Fruit fly (Drosophila melanogaster) whole organism, embryonic: ENCODE results near the gene spn-B.

Experiments
- Ada2b ChIP-seq: fragments of 200-800 bp; sonication (Bioruptor generic); IDR thresholded peaks from 2 replicates; pipeline ENCODE4 v1.3.6; 2022; ENCODE audit warnings: missing biosample characterization, missing genetic modification characterization
- Aef1 ChIP-seq: fragments of 200-800 bp; sonication (Bioruptor generic); IDR thresholded peaks from 3 replicates; pipeline ENCODE4 v1.3.6; 2022; ENCODE audit warnings: missing biosample characterization, missing genetic modification characterization
- B-H1 ChIP-seq: fragments of 200-800 bp; sonication (Bioruptor generic); IDR thresholded peaks from 3 replicates; pipeline ENCODE4 v1.3.6; 2022; ENCODE audit warnings: missing biosample characterization, missing genetic modification characterization
- CG10209 ChIP-seq: fragments of 200-800 bp; sonication (Bioruptor generic); optimal IDR thresholded peaks from 3 replicates; lab custom pipeline; 2017; ENCODE audit warnings: missing biosample characterization, mild to moderate bottlenecking, missing genetic modification characterization, missing genetic modification reagents
- CG10274 ChIP-seq: fragments of 200-800 bp; sonication (Bioruptor generic); optimal IDR thresholded peaks from 3 replicates; lab custom pipeline; 2017; ENCODE audit warnings: missing biosample characterization, mild to moderate bottlenecking, missing genetic modification characterization
- CG12071 ChIP-seq: fragments of 200-800 bp; sonication (Bioruptor generic); optimal IDR thresholded peaks from 3 replicates; lab custom pipeline; 2018; ENCODE audit warnings: missing biosample characterization, mild to moderate bottlenecking, missing genetic modification characterization
- CG12104 ChIP-seq: fragments of 200-800 bp; sonication (Bioruptor generic); optimal IDR thresholded peaks from 3 replicates; lab custom pipeline; 2016; ENCODE audit warnings: missing biosample characterization, missing genetic modification characterization
- CG13287 ChIP-seq: fragments of 200-800 bp; sonication (Bioruptor generic); IDR thresholded peaks from 2 replicates; pipeline ENCODE4 v1.3.6; 2022; ENCODE audit warnings: missing biosample characterization, missing genetic modification characterization; ENCODE audit not compliant: partially characterized antibody
- CG14441 ChIP-seq: fragments of 200-800 bp; sonication (Bioruptor generic); IDR thresholded peaks from 2 replicates; pipeline ENCODE4 v1.3.6; 2022; ENCODE audit warnings: missing biosample characterization, missing genetic modification characterization
- CG15269 ChIP-seq: fragments of 200-800 bp; sonication (Bioruptor generic); optimal IDR thresholded peaks from 2 replicates; lab custom pipeline; 2018; ENCODE audit warnings: missing biosample characterization, mild to moderate bottlenecking, missing genetic modification characterization, moderate library complexity
- CG1602 ChIP-seq: fragments of 200-800 bp; sonication (Bioruptor generic); optimal IDR thresholded peaks from 3 replicates; lab custom pipeline; 2016; ENCODE audit warnings: missing biosample characterization, missing genetic modification characterization
- CG16815 ChIP-seq: fragments of 200-800 bp; sonication (Bioruptor generic); optimal IDR thresholded peaks from 3 replicates; lab custom pipeline; 2017; ENCODE audit warnings: missing biosample characterization, mild to moderate bottlenecking, missing genetic modification characterization
- CG17328 ChIP-seq: fragments of 200-800 bp; sonication (Bioruptor generic); IDR thresholded peaks from 2 replicates; pipeline ENCODE4 v1.3.6; 2022; ENCODE audit warnings: missing biosample characterization, missing genetic modification characterization
- CG18599 ChIP-seq: fragments of 200-800 bp; sonication (Bioruptor generic); optimal IDR thresholded peaks from 3 replicates; lab custom pipeline; 2017; ENCODE audit warnings: missing biosample characterization, missing genetic modification characterization, mild to moderate bottlenecking, moderate library complexity, missing genetic modification reagents
- CG18764 ChIP-seq: fragments of 200-800 bp; sonication (Bioruptor generic); optimal IDR thresholded peaks from 3 replicates; lab custom pipeline; 2016; ENCODE audit warnings: missing biosample characterization, missing genetic modification characterization
- CG2678 ChIP-seq: fragments of 200-800 bp; sonication (Bioruptor generic); optimal IDR thresholded peaks from 3 replicates; lab custom pipeline; 2019; ENCODE audit warnings: missing biosample characterization, mild to moderate bottlenecking, missing genetic modification characterization, moderate library complexity
- CG2875 ChIP-seq: fragments of 200-800 bp; sonication (Bioruptor generic); optimal IDR thresholded peaks from 2 replicates; lab custom pipeline; 2017; ENCODE audit warnings: missing biosample characterization, mild to moderate bottlenecking, missing genetic modification characterization, missing genetic modification reagents
- CG32767 ChIP-seq: fragments of 200-800 bp; sonication (Bioruptor generic); IDR thresholded peaks from 2 replicates; pipeline ENCODE4 v1.3.6; 2022; ENCODE audit warnings: missing biosample characterization, missing genetic modification characterization
- CG34376 ChIP-seq: fragments of 200-800 bp; sonication (Bioruptor generic); optimal IDR thresholded peaks from 2 replicates; lab custom pipeline; 2018; ENCODE audit warnings: missing biosample characterization, mild to moderate bottlenecking, missing genetic modification characterization
- CG42726 ChIP-seq: fragments of 200-800 bp; sonication (Bioruptor generic); IDR thresholded peaks from 2 replicates; pipeline ENCODE4 v1.3.6; 2022; ENCODE audit warnings: missing biosample characterization, missing genetic modification characterization; ENCODE audit not compliant: partially characterized antibody
- CG4282 ChIP-seq: fragments of 200-800 bp; sonication (Bioruptor generic); optimal IDR thresholded peaks from 2 replicates; lab custom pipeline; 2016; ENCODE audit warnings: missing biosample characterization, missing genetic modification characterization
- CG5953 ChIP-seq: fragments of 200-800 bp; sonication (Bioruptor generic); IDR thresholded peaks from 2 replicates; pipeline ENCODE4 v1.3.6; 2022; ENCODE audit warnings: missing biosample characterization, missing genetic modification characterization
- CG6272 ChIP-seq: fragments of 200-800 bp; sonication (Bioruptor generic); IDR thresholded peaks from 2 replicates; pipeline ENCODE4 v1.3.6; 2022; ENCODE audit warnings: missing biosample characterization, missing genetic modification characterization
- CG8290 ChIP-seq, 3 experiments: fragments of 200-800 bp; sonication (Bioruptor generic); optimal IDR thresholded peaks; 2 replicates each; lab custom pipeline; 2016 to 2019; ENCODE audit warnings: missing biosample characterization in 3 of 3, missing genetic modification characterization in 3 of 3, mild to moderate bottlenecking in 2 of 3, moderate library complexity in 1 of 3
- CG9876 ChIP-seq: fragments of 200-800 bp; sonication (Bioruptor generic); optimal IDR thresholded peaks from 2 replicates; lab custom pipeline; 2016; ENCODE audit warnings: missing biosample characterization, missing genetic modification characterization
- CTCF ChIP-seq: fragments of 200-800 bp; sonication (Bioruptor generic); optimal IDR thresholded peaks from 2 replicates; lab custom pipeline; 2017; ENCODE audit warnings: missing biosample characterization, mild to moderate bottlenecking, missing genetic modification characterization, moderate library complexity
- E2f2 ChIP-seq: fragments of 200-800 bp; sonication (Bioruptor generic); IDR thresholded peaks from 2 replicates; pipeline ENCODE4 v1.3.6; 2022; ENCODE audit warnings: missing biosample characterization, missing genetic modification characterization
- Fer3 ChIP-seq: fragments of 200-800 bp; sonication (Bioruptor generic); optimal IDR thresholded peaks from 2 replicates; lab custom pipeline; 2018; ENCODE audit warnings: missing biosample characterization, mild to moderate bottlenecking, missing genetic modification characterization, moderate library complexity
- GATAe ChIP-seq: fragments of 200-800 bp; sonication (Bioruptor generic); conservative IDR thresholded peaks from 2 replicates; pipeline ENCODE4 v1.3.6; 2022; ENCODE audit warnings: missing biosample characterization, missing genetic modification characterization
- Hr51 ChIP-seq, 2 experiments: fragments of 200-800 bp; sonication (Bioruptor generic); optimal IDR thresholded peaks; 2 replicates in 1 of 2; 3 replicates in 1 of 2; lab custom pipeline; 2016 to 2018; ENCODE audit warnings: missing biosample characterization in 2 of 2, missing genetic modification characterization in 2 of 2, mild to moderate bottlenecking in 1 of 2, moderate library complexity in 1 of 2
- Med ChIP-seq: fragments of 200-800 bp; sonication (Bioruptor generic); peaks from one replicate; lab custom pipeline; 2016; ENCODE audit warnings: missing biosample characterization, missing genetic modification characterization, mild to moderate bottlenecking, inconsistent platforms, moderate library complexity
- Opbp ChIP-seq: fragments of 200-800 bp; sonication (Bioruptor generic); IDR thresholded peaks from 3 replicates; pipeline ENCODE4 v1.3.6; 2022; ENCODE audit warnings: missing biosample characterization, missing genetic modification characterization; ENCODE audit not compliant: partially characterized antibody
- Scr ChIP-seq: fragments of 200-800 bp; sonication (Bioruptor generic); IDR thresholded peaks from 2 replicates; pipeline ENCODE4 v1.3.6; 2022; ENCODE audit warnings: missing biosample characterization, missing genetic modification characterization; ENCODE audit not compliant: partially characterized antibody
- Sox100B ChIP-seq: fragments of 200-800 bp; sonication (Bioruptor generic); optimal IDR thresholded peaks from 3 replicates; lab custom pipeline; 2018; ENCODE audit warnings: missing biosample characterization, mild to moderate bottlenecking, missing genetic modification characterization
- Spps ChIP-seq: fragments of 200-800 bp; sonication (Bioruptor generic); optimal IDR thresholded peaks from 2 replicates; lab custom pipeline; 2018; ENCODE audit warnings: missing biosample characterization, mild to moderate bottlenecking, missing genetic modification characterization
- Sry-δ ChIP-seq: fragments of 200-800 bp; sonication (Bioruptor generic); optimal IDR thresholded peaks from 2 replicates; lab custom pipeline; 2016; ENCODE audit warnings: missing biosample characterization, missing genetic modification characterization
- al ChIP-seq: fragments of 200-800 bp; sonication (Bioruptor generic); IDR thresholded peaks from 2 replicates; pipeline ENCODE4 v1.3.6; 2022; ENCODE audit warnings: missing biosample characterization, missing genetic modification characterization
- ash1 ChIP-seq: fragments of 200-800 bp; sonication (Bioruptor generic); optimal IDR thresholded peaks from 2 replicates; lab custom pipeline; 2018; ENCODE audit warnings: missing biosample characterization, mild to moderate bottlenecking, missing genetic modification characterization
- cad ChIP-seq: fragments of >200 bp; optimal IDR thresholded peaks from 2 replicates; lab custom pipeline; 2017; ENCODE audit warnings: missing biosample characterization, missing genetic modification characterization
- fd3F ChIP-seq: fragments of 200-800 bp; sonication (Bioruptor generic); optimal IDR thresholded peaks from 2 replicates; lab custom pipeline; 2018; ENCODE audit warnings: missing biosample characterization, mild to moderate bottlenecking, missing genetic modification characterization, moderate library complexity
- kni ChIP-seq: fragments of 200-800 bp; sonication (Bioruptor generic); optimal IDR thresholded peaks from 3 replicates; lab custom pipeline; 2017; ENCODE audit warnings: mild to moderate bottlenecking, missing biosample characterization, missing genetic modification reagents, missing genetic modification characterization
- lilli ChIP-seq: fragments of 200-800 bp; sonication (Bioruptor generic); optimal IDR thresholded peaks from 3 replicates; lab custom pipeline; 2016; ENCODE audit warnings: missing biosample characterization, missing genetic modification characterization
- mld ChIP-seq: fragments of 200-800 bp; sonication (Bioruptor generic); IDR thresholded peaks from 3 replicates; pipeline ENCODE4 v1.3.6; 2022; ENCODE audit warnings: missing biosample characterization, missing genetic modification characterization; ENCODE audit not compliant: partially characterized antibody
- pb ChIP-seq: fragments of 200-800 bp; sonication (Bioruptor generic); optimal IDR thresholded peaks from 3 replicates; lab custom pipeline; 2016; ENCODE audit warnings: missing biosample characterization, missing genetic modification characterization
- pnt ChIP-seq: fragments of 200-800 bp; sonication (Bioruptor generic); optimal IDR thresholded peaks from 3 replicates; lab custom pipeline; 2016; ENCODE audit warnings: missing biosample characterization, missing genetic modification characterization
- pros ChIP-seq: fragments of 200-800 bp; sonication (Bioruptor generic); optimal IDR thresholded peaks from 3 replicates; lab custom pipeline; 2019; ENCODE audit warnings: missing biosample characterization, mild to moderate bottlenecking, missing genetic modification characterization, moderate library complexity
- rib ChIP-seq: fragments of 200-800 bp; sonication (Bioruptor generic); IDR thresholded peaks from 2 replicates; pipeline ENCODE4 v1.3.6; 2022; ENCODE audit warnings: missing biosample characterization, missing genetic modification characterization
- ro ChIP-seq: fragments of 200-800 bp; sonication (Bioruptor generic); IDR thresholded peaks from 2 replicates; pipeline ENCODE4 v1.3.6; 2022; ENCODE audit warnings: missing biosample characterization, missing genetic modification characterization
- slou ChIP-seq: fragments of 200-800 bp; sonication (Bioruptor generic); optimal IDR thresholded peaks from 3 replicates; lab custom pipeline; 2016; ENCODE audit warnings: missing biosample characterization, missing genetic modification characterization
- sqz ChIP-seq: fragments of 200-800 bp; sonication (Bioruptor generic); optimal IDR thresholded peaks from 3 replicates; lab custom pipeline; 2018; ENCODE audit warnings: missing biosample characterization, mild to moderate bottlenecking, missing genetic modification characterization
- toy ChIP-seq: fragments of 200-800 bp; sonication (Bioruptor generic); IDR thresholded peaks from 2 replicates; pipeline ENCODE4 v1.3.6; 2022; ENCODE audit warnings: missing biosample characterization, missing genetic modification characterization
- vnd ChIP-seq: fragments of 200-800 bp; sonication (Bioruptor generic); IDR thresholded peaks from 3 replicates; pipeline ENCODE4 v1.3.6; 2022; ENCODE audit warnings: missing biosample characterization, missing genetic modification characterization; ENCODE audit not compliant: partially characterized antibody

Gene spn-B

dm6 chr3R:14348480-14348879 is 20.6 kb downstream of the spn-B start (continued):
- TF ChIP-seq Opbp (GFP tag; lab: Robert Waterston, UW) (no peak), ash1 (no peak), CG12104 (GFP tag; lab: Kevin White, UChicago) (no peak), Scr (GFP tag; lab: Robert Waterston, UW) (no peak), B-H1 (no peak), CG14441 (GFP tag; lab: Robert Waterston, UW) (no peak), CG42726 (GFP tag; lab: Robert Waterston, UW) (no peak), Sox100B (GFP tag; lab: Kevin White, UChicago) (no peak), CTCF (GFP tag; lab: Kevin White, UChicago) (no peak), pros (no peak), CG32767 (GFP tag; lab: Robert Waterston, UW) (no peak), cad (GFP tag; lab: Kevin White, UChicago) (no peak), E2f2 (GFP tag; lab: Robert Waterston, UW) (no peak), CG16815 (no peak), CG12071 (GFP tag; lab: Kevin White, UChicago) (no peak), pb (GFP tag; lab: Kevin White, UChicago) (no peak), ro (GFP tag; lab: Robert Waterston, UW) (no peak), mld (GFP tag; lab: Robert Waterston, UW) (no peak), Sry-δ (no peak), CG8290 (GFP tag; optimal IDR thresholded peaks at IDR 0.05; lab: Kevin White, UChicago) (no peak), CG8290 (tag; optimal IDR thresholded peaks at IDR 0.05; lab: Kevin White, UChicago) (no peak), CG15269 (tag; lab: Kevin White, UChicago) (peak; percentile 9), GATAe (GFP tag; lab: Robert Waterston, UW) (no peak), CG6272 (GFP tag; lab: Robert Waterston, UW) (no peak), rib (no peak), kni (no peak), CG4282 (GFP tag; lab: Kevin White, UChicago) (no peak), CG10209 (GFP tag; lab: Kevin White, UChicago) (no peak), Fer3 (tag; lab: Kevin White, UChicago) (peak; percentile 0), Hr51 (GFP tag; optimal IDR thresholded peaks at IDR 0.05; lab: Kevin White, UChicago) (peak in 1 of 2 experiments; percentile 34), CG1602 (no peak), slou (GFP tag; lab: Kevin White, UChicago) (no peak), Spps (tag; lab: Kevin White, UChicago) (no peak), Aef1 (GFP tag; lab: Robert Waterston, UW) (no peak), sqz (no peak), vnd (GFP tag; lab: Robert Waterston, UW) (no peak), CG2678 (tag; lab: Kevin White, UChicago) (peak; percentile 60), fd3F (GFP tag; lab: Kevin White, UChicago) (no peak), CG18599 (GFP tag; lab: Kevin White, UChicago) (peak; percentile 69), CG5953 (no peak), CG17328 (GFP tag; lab: Robert Waterston, UW) (no peak), CG9876 (GFP tag; lab: Kevin White, UChicago) (no peak), Med (GFP tag; lab: Kevin White, UChicago) (no peak), pnt (GFP tag; lab: Kevin White, UChicago) (no peak), CG2875 (GFP tag; lab: Kevin White, UChicago) (no peak), toy (GFP tag; lab: Robert Waterston, UW) (no peak), Ada2b (GFP tag; lab: Robert Waterston, UW) (no peak), CG34376 (GFP tag; lab: Kevin White, UChicago) (no peak), CG10274 (GFP tag; lab: Kevin White, UChicago) (no peak), CG13287 (GFP tag; lab: Robert Waterston, UW) (no peak), al (no peak), CG18764 (GFP tag; lab: Kevin White, UChicago) (no peak), lilli (GFP tag; lab: Kevin White, UChicago) (no peak)
